Fruit fly (Drosophila melanogaster) whole organism, embryonic: ENCODE measurements around the gene aop.
A peak's percentile ranks its signal among the peaks of the same experiment; 100 is the strongest.

Experiments used
- Adf1 ChIP-seq: fragments of 200-800 bp; sonication (Bioruptor generic); IDR thresholded peaks from 2 replicates; pipeline ENCODE4 v1.3.6; 2022; ENCODE audit warnings: missing biosample characterization, missing genetic modification characterization
- B-H1 ChIP-seq: fragments of 200-800 bp; sonication (Bioruptor generic); IDR thresholded peaks from 3 replicates; pipeline ENCODE4 v1.3.6; 2022; ENCODE audit warnings: missing biosample characterization, missing genetic modification characterization
- BtbVII ChIP-seq: fragments of 200-800 bp; sonication (Bioruptor generic); optimal IDR thresholded peaks from 3 replicates; lab custom pipeline; 2017; ENCODE audit warnings: missing biosample characterization, mild to moderate bottlenecking, missing genetic modification characterization
- CG10462 ChIP-seq: fragments of 200-800 bp; sonication (Bioruptor generic); optimal IDR thresholded peaks from 2 replicates; lab custom pipeline; 2016; ENCODE audit warnings: missing biosample characterization, missing genetic modification characterization
- CG11456 ChIP-seq: fragments of 200-800 bp; sonication (Bioruptor generic); IDR thresholded peaks from 3 replicates; pipeline ENCODE4 v1.3.6; 2022; ENCODE audit warnings: missing biosample characterization, missing genetic modification characterization
- CG11695 ChIP-seq: fragments of 200-800 bp; sonication (Bioruptor generic); IDR thresholded peaks from 3 replicates; pipeline ENCODE4 v1.3.6; 2022; ENCODE audit warnings: missing biosample characterization, missing genetic modification characterization
- CG12744 ChIP-seq: fragments of 200-800 bp; sonication (Bioruptor generic); optimal IDR thresholded peaks from 2 replicates; lab custom pipeline; 2016; ENCODE audit warnings: missing biosample characterization, missing genetic modification characterization
- CG13123 ChIP-seq: fragments of 200-800 bp; sonication (Bioruptor generic); optimal IDR thresholded peaks from 2 replicates; lab custom pipeline; 2016; ENCODE audit warnings: missing biosample characterization, missing genetic modification characterization
- CG13424 ChIP-seq: fragments of 200-800 bp; sonication (Bioruptor generic); optimal IDR thresholded peaks from 2 replicates; lab custom pipeline; 2019; ENCODE audit warnings: missing biosample characterization, mild to moderate bottlenecking, missing genetic modification characterization, moderate library complexity
- CG13894 ChIP-seq: fragments of 200-800 bp; sonication (Bioruptor generic); optimal IDR thresholded peaks from 3 replicates; lab custom pipeline; 2018; ENCODE audit warnings: missing biosample characterization, mild to moderate bottlenecking, missing genetic modification characterization, moderate library complexity
- CG14441 ChIP-seq: fragments of 200-800 bp; sonication (Bioruptor generic); IDR thresholded peaks from 2 replicates; pipeline ENCODE4 v1.3.6; 2022; ENCODE audit warnings: missing biosample characterization, missing genetic modification characterization
- CG16813 ChIP-seq: fragments of 200-800 bp; sonication (Bioruptor generic); IDR thresholded peaks from 3 replicates; pipeline ENCODE4 v1.3.6; 2022; ENCODE audit warnings: missing biosample characterization, missing genetic modification characterization; ENCODE audit not compliant: partially characterized antibody
- CG18764 ChIP-seq: fragments of 200-800 bp; sonication (Bioruptor generic); optimal IDR thresholded peaks from 3 replicates; lab custom pipeline; 2016; ENCODE audit warnings: missing biosample characterization, missing genetic modification characterization
- CG2120 ChIP-seq: fragments of 200-800 bp; sonication (Bioruptor generic); optimal IDR thresholded peaks from 3 replicates; lab custom pipeline; 2016; ENCODE audit warnings: missing biosample characterization, missing genetic modification characterization
- CG2678 ChIP-seq: fragments of 200-800 bp; sonication (Bioruptor generic); optimal IDR thresholded peaks from 3 replicates; lab custom pipeline; 2019; ENCODE audit warnings: missing biosample characterization, mild to moderate bottlenecking, missing genetic modification characterization, moderate library complexity
- CG30020 ChIP-seq: fragments of 200-800 bp; optimal IDR thresholded peaks from 2 replicates; lab custom pipeline; 2019; ENCODE audit warnings: missing biosample characterization, mild to moderate bottlenecking, missing genetic modification characterization, moderate library complexity
- CG31224 ChIP-seq: fragments of 200-800 bp; sonication (Bioruptor generic); IDR thresholded peaks from 2 replicates; pipeline ENCODE4 v1.3.6; 2022; ENCODE audit warnings: missing biosample characterization, missing genetic modification characterization
- CG3838 ChIP-seq: fragments of 200-800 bp; sonication (Bioruptor generic); optimal IDR thresholded peaks from 3 replicates; lab custom pipeline; 2016; ENCODE audit warnings: missing biosample characterization, missing genetic modification characterization
- CG4404 ChIP-seq: fragments of 200-800 bp; sonication (Bioruptor generic); IDR thresholded peaks from 2 replicates; pipeline ENCODE4 v1.3.6; 2022; ENCODE audit warnings: missing biosample characterization, missing genetic modification characterization
- CG6683 ChIP-seq: fragments of 200-800 bp; sonication (Bioruptor generic); optimal IDR thresholded peaks from 2 replicates; lab custom pipeline; 2017; ENCODE audit warnings: missing biosample characterization, mild to moderate bottlenecking, missing genetic modification characterization, missing genetic modification reagents
- CG7745 ChIP-seq: fragments of 200-800 bp; sonication (Bioruptor generic); optimal IDR thresholded peaks from 2 replicates; lab custom pipeline; 2018; ENCODE audit warnings: missing biosample characterization, mild to moderate bottlenecking, missing genetic modification characterization, moderate library complexity
- CG7963 ChIP-seq: fragments of 200-800 bp; sonication (Bioruptor generic); IDR thresholded peaks from 3 replicates; pipeline ENCODE4 v1.3.6; 2022; ENCODE audit warnings: missing biosample characterization, missing genetic modification characterization; ENCODE audit not compliant: partially characterized antibody
- CG8089 ChIP-seq: fragments of 200-800 bp; sonication (Bioruptor generic); optimal IDR thresholded peaks from 3 replicates; lab custom pipeline; 2016; ENCODE audit warnings: missing biosample characterization, missing genetic modification characterization
- CG8281 ChIP-seq: fragments of 200-800 bp; sonication (Bioruptor generic); optimal IDR thresholded peaks from 2 replicates; lab custom pipeline; 2018; ENCODE audit warnings: missing biosample characterization, mild to moderate bottlenecking, missing genetic modification characterization, moderate library complexity
- CG8765 ChIP-seq: fragments of 200-800 bp; sonication (Bioruptor generic); IDR thresholded peaks from 2 replicates; pipeline ENCODE4 v1.3.6; 2022; ENCODE audit warnings: missing biosample characterization, missing genetic modification characterization
- CG8924 ChIP-seq: fragments of 200-800 bp; optimal IDR thresholded peaks from 3 replicates; lab custom pipeline; 2019; ENCODE audit warnings: missing biosample characterization, mild to moderate bottlenecking, missing genetic modification characterization, moderate library complexity
- Chrac-16 ChIP-seq: fragments of 200-800 bp; sonication (Bioruptor generic); optimal IDR thresholded peaks from 3 replicates; lab custom pipeline; 2016; ENCODE audit warnings: missing biosample characterization, missing genetic modification characterization
- CrebB ChIP-seq: fragments of 200-800 bp; sonication (Bioruptor generic); optimal IDR thresholded peaks from 3 replicates; lab custom pipeline; 2018; ENCODE audit warnings: missing biosample characterization, mild to moderate bottlenecking, missing genetic modification characterization
- Fer3 ChIP-seq: fragments of 200-800 bp; sonication (Bioruptor generic); optimal IDR thresholded peaks from 2 replicates; lab custom pipeline; 2018; ENCODE audit warnings: missing biosample characterization, mild to moderate bottlenecking, missing genetic modification characterization, moderate library complexity
- Hr3 ChIP-seq: fragments of 200-800 bp; sonication (Bioruptor generic); optimal IDR thresholded peaks from 3 replicates; lab custom pipeline; 2016; ENCODE audit warnings: missing biosample characterization, missing genetic modification characterization
- Hsf ChIP-seq: fragments of 200-800 bp; sonication (Bioruptor generic); optimal IDR thresholded peaks from 3 replicates; lab custom pipeline; 2016; ENCODE audit warnings: missing biosample characterization, missing genetic modification characterization
- Jarid2 ChIP-seq: fragments of 200-800 bp; sonication (Bioruptor generic); optimal IDR thresholded peaks from 3 replicates; lab custom pipeline; 2017; ENCODE audit warnings: mild to moderate bottlenecking, missing biosample characterization, missing genetic modification reagents, missing genetic modification characterization
- Lhr ChIP-seq: fragments of 200-800 bp; sonication (Bioruptor generic); optimal IDR thresholded peaks from 3 replicates; lab custom pipeline; 2017; ENCODE audit warnings: mild to moderate bottlenecking, missing biosample characterization, missing genetic modification reagents, missing genetic modification characterization
- Lpt ChIP-seq: fragments of >200 bp; optimal IDR thresholded peaks from 2 replicates; lab custom pipeline; 2018; ENCODE audit warnings: missing biosample characterization, missing genetic modification characterization
- Mes4 ChIP-seq: fragments of 200-800 bp; sonication (Bioruptor generic); optimal IDR thresholded peaks from 2 replicates; lab custom pipeline; 2016; ENCODE audit warnings: missing biosample characterization, missing genetic modification characterization
- NC2β ChIP-seq: fragments of 200-800 bp; sonication (Bioruptor generic); optimal IDR thresholded peaks from 2 replicates; lab custom pipeline; 2016; ENCODE audit warnings: missing biosample characterization, missing genetic modification characterization
- NK7.1 ChIP-seq: fragments of 200-800 bp; sonication (Bioruptor generic); optimal IDR thresholded peaks from 3 replicates; lab custom pipeline; 2016; ENCODE audit warnings: missing biosample characterization, missing genetic modification characterization
- Ptx1 ChIP-seq: fragments of 200-800 bp; sonication (Bioruptor generic); IDR thresholded peaks from 2 replicates; pipeline ENCODE4 v1.3.6; 2022; ENCODE audit warnings: missing biosample characterization, missing genetic modification characterization
- Side ChIP-seq: fragments of 200-800 bp; sonication (Bioruptor generic); optimal IDR thresholded peaks from 2 replicates; lab custom pipeline; 2016; ENCODE audit warnings: missing biosample characterization, missing genetic modification characterization
- TFAM ChIP-seq: fragments of 200-800 bp; sonication (Bioruptor generic); optimal IDR thresholded peaks from 2 replicates; lab custom pipeline; 2017; ENCODE audit warnings: missing biosample characterization, missing genetic modification characterization, inconsistent platforms
- aop ChIP-seq: fragments of 200-800 bp; sonication (Bioruptor generic); IDR thresholded peaks from 2 replicates; pipeline ENCODE4 v1.3.6; 2022; ENCODE audit warnings: missing biosample characterization, missing genetic modification characterization
- az2 ChIP-seq: fragments of 200-800 bp; sonication (Bioruptor generic); optimal IDR thresholded peaks from 3 replicates; lab custom pipeline; 2016; ENCODE audit warnings: missing biosample characterization, missing genetic modification characterization
- caup ChIP-seq: fragments of 200-800 bp; sonication (Bioruptor generic); optimal IDR thresholded peaks from 3 replicates; lab custom pipeline; 2017; ENCODE audit warnings: missing biosample characterization, mild to moderate bottlenecking, missing genetic modification characterization, moderate library complexity; ENCODE audit not compliant: severe bottlenecking
- crp ChIP-seq, 2 experiments: fragments of 200-800 bp; sonication (Bioruptor generic); optimal IDR thresholded peaks; 2 replicates in 1 of 2; 3 replicates in 1 of 2; lab custom pipeline; 2017; ENCODE audit warnings: missing biosample characterization in 2 of 2, missing genetic modification characterization in 2 of 2, mild to moderate bottlenecking in 1 of 2, moderate library complexity in 1 of 2
- dpn ChIP-seq, 2 experiments: fragments of 200-800 bp; sonication (Bioruptor generic); optimal IDR thresholded peaks; 3 replicates each; lab custom pipeline; 2016; ENCODE audit warnings: missing biosample characterization in 2 of 2, missing genetic modification characterization in 2 of 2
- en ChIP-seq: fragments of 200-800 bp; sonication (Bioruptor generic); optimal IDR thresholded peaks from 2 replicates; lab custom pipeline; 2016; ENCODE audit warnings: missing biosample characterization, missing genetic modification characterization
- luna ChIP-seq: fragments of 200-800 bp; sonication (Bioruptor generic); optimal IDR thresholded peaks from 2 replicates; lab custom pipeline; 2016; ENCODE audit warnings: missing biosample characterization, missing genetic modification characterization
- psq ChIP-seq: fragments of 200-800 bp; sonication (Bioruptor generic); optimal IDR thresholded peaks from 2 replicates; lab custom pipeline; 2017; ENCODE audit warnings: missing biosample characterization, missing genetic modification characterization
- run ChIP-seq: fragments of 200-800 bp; sonication (Bioruptor generic); optimal IDR thresholded peaks from 3 replicates; lab custom pipeline; 2018; ENCODE audit warnings: missing biosample characterization, mild to moderate bottlenecking, missing genetic modification characterization
- tgo ChIP-seq: fragments of 200-800 bp; sonication (Bioruptor generic); IDR thresholded peaks from 3 replicates; pipeline ENCODE4 v1.3.6; 2022; ENCODE audit warnings: missing biosample characterization, missing genetic modification characterization
- usp ChIP-seq: fragments of >200 bp; optimal IDR thresholded peaks from 2 replicates; lab custom pipeline; 2017; ENCODE audit warnings: missing biosample characterization, missing genetic modification characterization

Gene aop

DNA sequence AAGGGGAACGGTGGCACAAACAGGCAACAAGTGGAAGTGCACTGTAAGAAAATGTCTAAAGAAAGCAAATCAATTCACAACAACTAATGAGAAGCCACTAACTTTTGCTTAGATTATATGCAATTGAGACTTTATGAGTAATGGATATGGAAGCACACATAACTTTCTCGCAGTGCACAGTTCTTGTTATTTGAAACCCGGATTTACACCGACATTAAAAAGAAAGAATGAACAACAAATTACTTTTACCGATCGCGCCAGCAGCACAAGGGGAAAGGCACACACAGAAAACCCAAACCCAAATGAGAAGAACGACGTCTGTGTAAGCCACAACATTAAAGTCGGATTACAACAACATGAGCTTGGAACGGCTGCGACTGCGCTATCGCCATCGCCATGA lies 10.5 kb upstream of the aop start (continued):
- peak; percentile 47; the same call in 1 of the 2 replicates for TF ChIP-seq CG8765 (GFP tag; lab: Robert Waterston, UW)
- no peak for TF ChIP-seq CG31224 (GFP tag; lab: Robert Waterston, UW)
- peak; percentile 76 for TF ChIP-seq Hsf (GFP tag; lab: Kevin White, UChicago)
- TF ChIP-seq CG8924 (tag; lab: Kevin White, UChicago), result peak; percentile 69
- TF ChIP-seq run (tag; lab: Kevin White, UChicago), result no peak
- no peak for TF ChIP-seq CG13894 (tag; lab: Kevin White, UChicago)
- peak; percentile 78 for TF ChIP-seq az2
- TF ChIP-seq CG6683 (GFP tag; lab: Kevin White, UChicago), result no peak
- TF ChIP-seq CG13123 (GFP tag; lab: Kevin White, UChicago), result peak; percentile 35
- no peak for TF ChIP-seq Fer3 (tag; lab: Kevin White, UChicago)
- TF ChIP-seq Chrac-16, result peak; percentile 79
- TF ChIP-seq CG16813 (GFP tag; lab: Robert Waterston, UW), result no peak
- no peak for TF ChIP-seq usp (GFP tag; lab: Kevin White, UChicago)
- no peak for TF ChIP-seq CrebB
- TF ChIP-seq NC2β (GFP tag; lab: Kevin White, UChicago), result peak; percentile 81
- peak; percentile 53; the same call in 1 of the 2 replicates for TF ChIP-seq aop (GFP tag; lab: Robert Waterston, UW)
- peak; percentile 75 for TF ChIP-seq Mes4 (GFP tag; lab: Kevin White, UChicago)
- peak; percentile 35; the same call in 1 of the 3 replicates for TF ChIP-seq B-H1 (GFP tag; lab: Robert Waterston, UW)
- peak; percentile 66 for TF ChIP-seq Ptx1 (GFP tag; lab: Robert Waterston, UW)
- TF ChIP-seq CG30020 (tag; lab: Kevin White, UChicago), result peak; percentile 22
- TF ChIP-seq caup (GFP tag; lab: Kevin White, UChicago), result no peak
- peak; percentile 65 for TF ChIP-seq CG2678
- peak; percentile 28 to 68 for TF ChIP-seq dpn (GFP tag; optimal IDR thresholded peaks at IDR 0.05; lab: Kevin White, UChicago)
- no peak for TF ChIP-seq crp (GFP tag; optimal IDR thresholded peaks at IDR 0.05; lab: Kevin White, UChicago)
- TF ChIP-seq CG11456, result no peak
- peak; percentile 75 for TF ChIP-seq CG8089 (GFP tag; lab: Kevin White, UChicago)
- no peak for TF ChIP-seq CG7963
- no peak for TF ChIP-seq Jarid2 (GFP tag; lab: Kevin White, UChicago)
- no peak for TF ChIP-seq luna (GFP tag; lab: Kevin White, UChicago)
- peak; percentile 56 for TF ChIP-seq Hr3
- TF ChIP-seq CG2120 (GFP tag; lab: Kevin White, UChicago), result no peak
- peak; percentile 60 for TF ChIP-seq Lhr (GFP tag; lab: Kevin White, UChicago)
- TF ChIP-seq CG10462 (GFP tag; lab: Kevin White, UChicago), result peak; percentile 25
- peak; percentile 13 for TF ChIP-seq CG8281 (tag; lab: Kevin White, UChicago)
- peak; percentile 62 for TF ChIP-seq CG13424 (tag; lab: Kevin White, UChicago)
- TF ChIP-seq CG4404, result peak; percentile 64; the same call in 1 of the 2 replicates
- peak; percentile 46 for TF ChIP-seq en (GFP tag; lab: Kevin White, UChicago)
- peak; percentile 35; the same call in 1 of the 3 replicates for TF ChIP-seq tgo
- TF ChIP-seq CG11695 (GFP tag; lab: Robert Waterston, UW), result 0 out of 3 replicates have a peak, but pooled peaks have one; percentile 45
- no peak for TF ChIP-seq Adf1 (GFP tag; lab: Robert Waterston, UW)
- TF ChIP-seq CG18764 (GFP tag; lab: Kevin White, UChicago), result peak; percentile 60
- no peak for TF ChIP-seq CG12744 (GFP tag; lab: Kevin White, UChicago)
- TF ChIP-seq Side (GFP tag; lab: Kevin White, UChicago), result peak; percentile 67
- 0 out of 2 replicates have a peak, but pooled peaks have one; percentile 7 for TF ChIP-seq CG14441 (GFP tag; lab: Robert Waterston, UW)
- TF ChIP-seq psq, result no peak
- TF ChIP-seq CG3838 (GFP tag; lab: Kevin White, UChicago), result no peak
- no peak for TF ChIP-seq BtbVII (GFP tag; lab: Kevin White, UChicago)
- no peak for TF ChIP-seq TFAM (GFP tag; lab: Kevin White, UChicago)
- no peak for TF ChIP-seq NK7.1
- no peak for TF ChIP-seq CG7745 (tag; lab: Kevin White, UChicago)
- TF ChIP-seq Lpt (GFP tag; lab: Kevin White, UChicago), result no peak
